Worm (Caenorhabditis elegans): ENCODE results near the gene str-118.
A peak's percentile ranks its signal among the peaks of the same experiment; 100 is the strongest.

Gene str-118

ce11 chrV:10031384-10032171 is 20.4 kb upstream of the str-118 start:
- TF ChIP-seq nhr-23 (tag; optimal IDR thresholded peaks at IDR 0.05) (no peak), crh-2 (tag; optimal IDR thresholded peaks at IDR 0.05) (peak; percentile 1), unc-39 (tag; optimal IDR thresholded peaks at IDR 0.05) (no peak), lin-11 (tag; optimal IDR thresholded peaks at IDR 0.05) (no peak), lin-39 (tag; optimal IDR thresholded peaks at IDR 0.05) (no peak), snpc-4 (tag; optimal IDR thresholded peaks at IDR 0.05) (no peak), nhr-6 (tag; optimal IDR thresholded peaks at IDR 0.05) (no peak), ceh-16 (tag; optimal IDR thresholded peaks at IDR 0.05) (no peak), nhr-12 (tag; optimal IDR thresholded peaks at IDR 0.05) (no peak), lin-13 (GFP tag; optimal IDR thresholded peaks at IDR 0.05) (peak; percentile 11), alr-1 (tag; optimal IDR thresholded peaks at IDR 0.05) (no peak), unc-62 (GFP tag; optimal IDR thresholded peaks at IDR 0.05) (no peak), mab-5 (tag; optimal IDR thresholded peaks at IDR 0.05) (no peak), mbf-1 (tag; optimal IDR thresholded peaks at IDR 0.05) (no peak), sma-3 (GFP tag; optimal IDR thresholded peaks at IDR 0.05) (no peak), C34F6.9 (tag; optimal IDR thresholded peaks at IDR 0.05) (peak; percentile 67), ztf-4 (tag; optimal IDR thresholded peaks at IDR 0.05) (no peak), aly-2 (tag; optimal IDR thresholded peaks at IDR 0.05) (no peak), elt-3 (tag; optimal IDR thresholded peaks at IDR 0.05) (no peak), ceh-82 (tag; optimal IDR thresholded peaks at IDR 0.05) (no peak), Y55F3AM.14 (GFP tag; optimal IDR thresholded peaks at IDR 0.05) (no peak), nhr-21 (tag; optimal IDR thresholded peaks at IDR 0.05) (peak; percentile 16), ama-1 (optimal IDR thresholded peaks at IDR 0.05) (no peak), unc-55 (GFP tag; optimal IDR thresholded peaks at IDR 0.05) (peak; percentile 78), F13H6.1 (tag; optimal IDR thresholded peaks at IDR 0.05) (peak; percentile 44), R02D3.7 (tag; optimal IDR thresholded peaks at IDR 0.05) (no peak), egl-27 (tag; optimal IDR thresholded peaks at IDR 0.05) (peak; percentile 41), ZK546.5 (tag; optimal IDR thresholded peaks at IDR 0.05) (no peak), gmeb-1 (tag; optimal IDR thresholded peaks at IDR 0.05) (peak; percentile 81), nhr-77 (tag; optimal IDR thresholded peaks at IDR 0.05) (no peak), blmp-1 (tag; optimal IDR thresholded peaks at IDR 0.05; ENCODE audit: insufficient read depth) (no peak), fos-1 (tag; optimal IDR thresholded peaks at IDR 0.05) (peak; percentile 87), sem-4 (tag; optimal IDR thresholded peaks at IDR 0.05) (no peak), mdl-1 (tag; optimal IDR thresholded peaks at IDR 0.05) (no peak), nhr-25 (tag; optimal IDR thresholded peaks at IDR 0.05) (no peak), nhr-10 (tag; optimal IDR thresholded peaks at IDR 0.05) (no peak), ztf-11 (tag; optimal IDR thresholded peaks at IDR 0.05) (no peak), nhr-11 (tag; optimal IDR thresholded peaks at IDR 0.05) (no peak), elt-1 (tag; optimal IDR thresholded peaks at IDR 0.05) (no peak), ztf-1 (GFP tag; conservative IDR thresholded peaks at IDR 0.05) (no peak), nhr-237 (tag; optimal IDR thresholded peaks at IDR 0.05) (no peak), sma-9 (GFP tag; optimal IDR thresholded peaks at IDR 0.05) (peak; percentile 46), sma-9 (tag; optimal IDR thresholded peaks at IDR 0.05) (no peak), dmd-4 (tag; optimal IDR thresholded peaks at IDR 0.05) (no peak), zag-1 (tag; optimal IDR thresholded peaks at IDR 0.05) (no peak), skn-1 (tag; optimal IDR thresholded peaks at IDR 0.05) (no peak), nhr-129 (tag; optimal IDR thresholded peaks at IDR 0.05) (peak; percentile 52), peb-1 (tag; optimal IDR thresholded peaks at IDR 0.05) (no peak), lsy-2 (tag; optimal IDR thresholded peaks at IDR 0.05) (peak; percentile 6 to 70)

All from whole organism, L2 larva.